Worm (Caenorhabditis elegans) whole organism, L4/young adult: ENCODE measurements around the gene tnt-4.

Experiments
- W03F9.2 ChIP-seq: fragments of 150-350 bp; optimal IDR thresholded peaks from 2 replicates; lab custom pipeline; 2014; ENCODE audit warnings: missing biosample characterization, missing genetic modification characterization
- him-1 ChIP-seq: sonication (generic microtip); optimal IDR thresholded peaks from 2 replicates; lab custom pipeline; 2016; ENCODE audit warnings: missing genotype, missing genetic modification reagents, missing genetic modification characterization, missing compliant biosample characterization

- TF ChIP-seq him-1 (peak; percentile 48), W03F9.2 (tag; lab: Kevin White, UChicago) (no peak)
Observed at ce11 chrV:1943465-1943864, 49.3 kb downstream of the tnt-4 start.
